Worm (Caenorhabditis elegans): ENCODE data around the gene che-10.

- TF ChIP-seq him-1 (tag; optimal IDR thresholded peaks at IDR 0.05) = no peak
- TF ChIP-seq W03F9.2 (tag; optimal IDR thresholded peaks at IDR 0.05) = no peak
- no peak for TF ChIP-seq dao-5 (tag; optimal IDR thresholded peaks at IDR 0.05)
Measured at ce11 chrII:4608073-4608472, 30.1 kb downstream of the che-10 start, which contains the start of gene F35D11.3.
